Fruit fly (Drosophila melanogaster) whole organism, embryonic: Measurements from ENCODE around the gene CG17652.
A peak's percentile ranks its signal among the peaks of the same experiment; 100 is the strongest.

Experiments used
- CG10431 ChIP-seq: fragments of 200-800 bp; sonication (Bioruptor generic); optimal IDR thresholded peaks from 3 replicates; lab custom pipeline; 2018; ENCODE audit warnings: missing biosample characterization, mild to moderate bottlenecking, missing genetic modification characterization
- CG10959 ChIP-seq: fragments of 200-800 bp; sonication (Bioruptor generic); IDR thresholded peaks from 2 replicates; pipeline ENCODE4 v1.3.6; 2022; ENCODE audit warnings: missing biosample characterization, missing genetic modification characterization
- CG11085 ChIP-seq: fragments of 200-800 bp; sonication (Bioruptor generic); IDR thresholded peaks from 2 replicates; pipeline ENCODE4 v1.3.6; 2022; ENCODE audit warnings: missing biosample characterization, missing genetic modification characterization
- CG11247 ChIP-seq: fragments of 200-800 bp; sonication (Bioruptor generic); IDR thresholded peaks from 2 replicates; pipeline ENCODE4 v1.3.6; 2022; ENCODE audit warnings: missing biosample characterization, missing genetic modification characterization
- CG11696 ChIP-seq: fragments of 200-800 bp; sonication (Bioruptor generic); IDR thresholded peaks from 2 replicates; pipeline ENCODE4 v1.3.6; 2022; ENCODE audit warnings: missing biosample characterization, missing genetic modification characterization
- CG14860 ChIP-seq: fragments of 200-800 bp; sonication (Bioruptor generic); IDR thresholded peaks from 3 replicates; pipeline ENCODE4 v1.3.6; 2022; ENCODE audit warnings: missing biosample characterization, missing genetic modification characterization; ENCODE audit not compliant: partially characterized antibody
- CG14965 ChIP-seq: fragments of 200-800 bp; sonication (Bioruptor generic); optimal IDR thresholded peaks from 2 replicates; lab custom pipeline; 2016; ENCODE audit warnings: missing biosample characterization, missing genetic modification characterization, borderline replicate concordance
- CG16863 ChIP-seq: fragments of 200-800 bp; sonication (Bioruptor generic); optimal IDR thresholded peaks from 3 replicates; lab custom pipeline; 2016; ENCODE audit warnings: missing biosample characterization, missing genetic modification characterization
- CG17359 ChIP-seq: fragments of 200-800 bp; sonication (Bioruptor generic); optimal IDR thresholded peaks from 3 replicates; lab custom pipeline; 2018; ENCODE audit warnings: missing biosample characterization, mild to moderate bottlenecking, missing genetic modification characterization, moderate library complexity
- CG18599 ChIP-seq: fragments of 200-800 bp; sonication (Bioruptor generic); optimal IDR thresholded peaks from 3 replicates; lab custom pipeline; 2017; ENCODE audit warnings: missing biosample characterization, missing genetic modification characterization, mild to moderate bottlenecking, moderate library complexity, missing genetic modification reagents
- CG30020 ChIP-seq: fragments of 200-800 bp; optimal IDR thresholded peaks from 2 replicates; lab custom pipeline; 2019; ENCODE audit warnings: missing biosample characterization, mild to moderate bottlenecking, missing genetic modification characterization, moderate library complexity
- CG31224 ChIP-seq: fragments of 200-800 bp; sonication (Bioruptor generic); IDR thresholded peaks from 2 replicates; pipeline ENCODE4 v1.3.6; 2022; ENCODE audit warnings: missing biosample characterization, missing genetic modification characterization
- CG34376 ChIP-seq: fragments of 200-800 bp; sonication (Bioruptor generic); optimal IDR thresholded peaks from 2 replicates; lab custom pipeline; 2018; ENCODE audit warnings: missing biosample characterization, mild to moderate bottlenecking, missing genetic modification characterization
- CG8281 ChIP-seq: fragments of 200-800 bp; sonication (Bioruptor generic); optimal IDR thresholded peaks from 2 replicates; lab custom pipeline; 2018; ENCODE audit warnings: missing biosample characterization, mild to moderate bottlenecking, missing genetic modification characterization, moderate library complexity
- CG8944 ChIP-seq: fragments of 200-800 bp; sonication (Bioruptor generic); optimal IDR thresholded peaks from 3 replicates; lab custom pipeline; 2016; ENCODE audit warnings: missing biosample characterization, missing genetic modification characterization
- CG9609 ChIP-seq: fragments of 200-800 bp; sonication (Bioruptor generic); optimal IDR thresholded peaks from 3 replicates; lab custom pipeline; 2016; ENCODE audit warnings: missing biosample characterization, missing genetic modification characterization
- CG9727 ChIP-seq: fragments of 200-800 bp; sonication (Bioruptor generic); optimal IDR thresholded peaks from 3 replicates; lab custom pipeline; 2017; ENCODE audit warnings: missing biosample characterization, mild to moderate bottlenecking, missing genetic modification characterization
- CG9797 ChIP-seq: fragments of 200-800 bp; sonication (Bioruptor generic); optimal IDR thresholded peaks from 3 replicates; lab custom pipeline; 2018; ENCODE audit warnings: missing biosample characterization, mild to moderate bottlenecking, missing genetic modification characterization
- CG9932 ChIP-seq: fragments of 200-800 bp; sonication (Bioruptor generic); IDR thresholded peaks from 2 replicates; pipeline ENCODE4 v1.3.6; 2022; ENCODE audit warnings: missing biosample characterization, missing genetic modification characterization
- CHES-1-like ChIP-seq: fragments of 200-800 bp; sonication (Bioruptor generic); optimal IDR thresholded peaks from 2 replicates; lab custom pipeline; 2016; ENCODE audit warnings: missing biosample characterization, missing genetic modification characterization
- CkIIα-i1 ChIP-seq: fragments of 200-800 bp; sonication (Bioruptor generic); IDR thresholded peaks from 2 replicates; pipeline ENCODE4 v1.3.6; 2022; ENCODE audit warnings: missing biosample characterization, missing genetic modification characterization
- CrebB ChIP-seq: fragments of 200-800 bp; sonication (Bioruptor generic); optimal IDR thresholded peaks from 3 replicates; lab custom pipeline; 2018; ENCODE audit warnings: missing biosample characterization, mild to moderate bottlenecking, missing genetic modification characterization
- Dref ChIP-seq: fragments of 200-800 bp; sonication (Bioruptor generic); IDR thresholded peaks from 2 replicates; pipeline ENCODE4 v1.3.6; 2022; ENCODE audit warnings: missing biosample characterization, missing genetic modification characterization
- E2f1 ChIP-seq: fragments of 200-800 bp; sonication (Bioruptor generic); IDR thresholded peaks from 2 replicates; pipeline ENCODE4 v1.3.6; 2022; ENCODE audit warnings: missing biosample characterization, missing genetic modification characterization
- Hand ChIP-seq: fragments of 200-800 bp; sonication (Bioruptor generic); optimal IDR thresholded peaks from 2 replicates; lab custom pipeline; 2017; ENCODE audit warnings: mild to moderate bottlenecking, missing biosample characterization, missing genetic modification reagents, missing genetic modification characterization
- Hr39 ChIP-seq: fragments of >200 bp; optimal IDR thresholded peaks from 2 replicates; lab custom pipeline; 2017
- NC2α ChIP-seq: fragments of 200-800 bp; sonication (Bioruptor generic); optimal IDR thresholded peaks from 2 replicates; lab custom pipeline; 2016; ENCODE audit warnings: missing biosample characterization, missing genetic modification characterization
- NC2β ChIP-seq: fragments of 200-800 bp; sonication (Bioruptor generic); optimal IDR thresholded peaks from 2 replicates; lab custom pipeline; 2016; ENCODE audit warnings: missing biosample characterization, missing genetic modification characterization
- Sox102F ChIP-seq: fragments of 200-800 bp; sonication (Bioruptor generic); optimal IDR thresholded peaks from 2 replicates; lab custom pipeline; 2018; ENCODE audit warnings: missing biosample characterization, mild to moderate bottlenecking, missing genetic modification characterization, moderate library complexity
- Taf1 ChIP-seq: fragments of 200-800 bp; sonication (Bioruptor generic); IDR thresholded peaks from 2 replicates; pipeline ENCODE4 v1.3.6; 2022; ENCODE audit warnings: missing biosample characterization, missing genetic modification characterization
- YL-1 ChIP-seq: fragments of 200-800 bp; sonication (Bioruptor generic); optimal IDR thresholded peaks from 3 replicates; lab custom pipeline; 2017; ENCODE audit warnings: missing biosample characterization, mild to moderate bottlenecking, missing genetic modification characterization
- ara ChIP-seq: fragments of 200-800 bp; sonication (Bioruptor generic); IDR thresholded peaks from 2 replicates; pipeline ENCODE4 v1.3.6; 2022; ENCODE audit warnings: missing biosample characterization, missing genetic modification characterization
- bowl ChIP-seq: fragments of 200-800 bp; sonication (Bioruptor generic); IDR thresholded peaks from 2 replicates; pipeline ENCODE4 v1.3.6; 2022; ENCODE audit warnings: missing biosample characterization, missing genetic modification characterization
- dati ChIP-seq: fragments of 200-800 bp; sonication (Bioruptor generic); IDR thresholded peaks from 2 replicates; pipeline ENCODE4 v1.3.6; 2022; ENCODE audit warnings: missing biosample characterization, missing genetic modification characterization
- gro ChIP-seq: fragments of 200-800 bp; sonication (Bioruptor generic); optimal IDR thresholded peaks from 2 replicates; lab custom pipeline; 2016; ENCODE audit warnings: missing biosample characterization, missing genetic modification characterization
- insv ChIP-seq, 2 experiments: fragments of 200-800 bp; sonication (Bioruptor generic); optimal IDR thresholded peaks; 3 replicates each; lab custom pipeline; 2016 to 2018; ENCODE audit warnings: missing biosample characterization in 2 of 2, missing genetic modification characterization in 2 of 2
- jumu ChIP-seq: fragments of 200-800 bp; sonication (Bioruptor generic); optimal IDR thresholded peaks from 3 replicates; lab custom pipeline; 2016; ENCODE audit warnings: missing biosample characterization, missing genetic modification characterization
- lov ChIP-seq, 2 experiments: fragments of 200-800 bp in 1 of 2; fragments of >200 bp in 1 of 2; sonication (Bioruptor generic) in 1 of 2; IDR thresholded peaks in 1 of 2; optimal IDR thresholded peaks in 1 of 2; 2 replicates in 1 of 2; 3 replicates in 1 of 2; pipeline versions ENCODE4 v1.3.6 to Lab custom; 2017 to 2022; ENCODE audit warnings: missing biosample characterization in 1 of 2, missing genetic modification characterization in 1 of 2
- mld ChIP-seq: fragments of 200-800 bp; sonication (Bioruptor generic); IDR thresholded peaks from 3 replicates; pipeline ENCODE4 v1.3.6; 2022; ENCODE audit warnings: missing biosample characterization, missing genetic modification characterization; ENCODE audit not compliant: partially characterized antibody
- nerfin-2 ChIP-seq: fragments of 200-800 bp; sonication (Bioruptor generic); IDR thresholded peaks from 2 replicates; pipeline ENCODE4 v1.3.6; 2022; ENCODE audit warnings: missing biosample characterization, missing genetic modification characterization; ENCODE audit not compliant: partially characterized antibody
- p53 ChIP-seq: fragments of 200-800 bp; sonication (Bioruptor generic); optimal IDR thresholded peaks from 2 replicates; lab custom pipeline; 2016; ENCODE audit warnings: missing biosample characterization, missing genetic modification characterization
- pfk ChIP-seq: fragments of 200-800 bp; sonication (Bioruptor generic); optimal IDR thresholded peaks from 2 replicates; lab custom pipeline; 2018; ENCODE audit warnings: missing biosample characterization, mild to moderate bottlenecking, missing genetic modification characterization, moderate library complexity
- prd ChIP-seq, 3 experiments: fragments of >200 bp in 2 of 3; fragments of 200-800 bp in 1 of 3; sonication (Bioruptor generic) in 1 of 3; optimal IDR thresholded peaks in 2 of 3; IDR thresholded peaks in 1 of 3; 2 replicates in 2 of 3; 3 replicates in 1 of 3; pipeline versions ENCODE4 v1.3.6 to Lab custom; 2017 to 2022; ENCODE audit warnings: missing biosample characterization in 1 of 3, missing genetic modification characterization in 1 of 3
- run ChIP-seq: fragments of 200-800 bp; sonication (Bioruptor generic); optimal IDR thresholded peaks from 3 replicates; lab custom pipeline; 2018; ENCODE audit warnings: missing biosample characterization, mild to moderate bottlenecking, missing genetic modification characterization
- sens ChIP-seq: fragments of 200-800 bp; sonication (Bioruptor generic); peaks from one replicate; lab custom pipeline; 2016; ENCODE audit warnings: missing biosample characterization, missing genetic modification characterization
- slbo ChIP-seq: fragments of 200-800 bp; sonication (Bioruptor generic); IDR thresholded peaks from 2 replicates; pipeline ENCODE4 v1.3.6; 2022; ENCODE audit warnings: missing biosample characterization, missing genetic modification characterization
- slou ChIP-seq: fragments of 200-800 bp; sonication (Bioruptor generic); optimal IDR thresholded peaks from 3 replicates; lab custom pipeline; 2016; ENCODE audit warnings: missing biosample characterization, missing genetic modification characterization
- sqz ChIP-seq: fragments of 200-800 bp; sonication (Bioruptor generic); optimal IDR thresholded peaks from 3 replicates; lab custom pipeline; 2018; ENCODE audit warnings: missing biosample characterization, mild to moderate bottlenecking, missing genetic modification characterization
- stc ChIP-seq: fragments of 200-800 bp; sonication (Bioruptor generic); IDR thresholded peaks from 2 replicates; pipeline ENCODE4 v1.3.6; 2022; ENCODE audit warnings: missing biosample characterization, missing genetic modification characterization
- wdn ChIP-seq: fragments of 200-800 bp; sonication (Bioruptor generic); IDR thresholded peaks from 2 replicates; pipeline ENCODE4 v1.3.6; 2022; ENCODE audit warnings: missing biosample characterization, missing genetic modification characterization

Gene CG17652

dm6 chr2L:1737057-1737581, 5.0 kb upstream of the CG17652 start (continued):
- TF ChIP-seq pfk (GFP tag; lab: Kevin White, UChicago) = no peak
- peak; percentile 68 for TF ChIP-seq gro (GFP tag; lab: Kevin White, UChicago)
- TF ChIP-seq Hand = peak; percentile 14
- no peak for TF ChIP-seq prd (optimal IDR thresholded peaks at IDR 0.05; lab: Kevin White, UChicago)
- peak; percentile 94 for TF ChIP-seq prd (GFP tag; IDR thresholded peaks at IDR 0.05; lab: Robert Waterston, UW)
- TF ChIP-seq Sox102F (GFP tag; lab: Kevin White, UChicago) = peak; percentile 96
- TF ChIP-seq CG9932 (GFP tag; lab: Robert Waterston, UW) = peak; percentile 79
- TF ChIP-seq dati (GFP tag; lab: Robert Waterston, UW) = peak; percentile 69
- TF ChIP-seq nerfin-2 (GFP tag; lab: Robert Waterston, UW) = no peak
- 0 out of 3 replicates have a peak, but pooled peaks have one; percentile 25 for TF ChIP-seq CG14860 (GFP tag; lab: Robert Waterston, UW)
- TF ChIP-seq ara (GFP tag; lab: Robert Waterston, UW) = peak; percentile 87
- TF ChIP-seq CG10959 (GFP tag; lab: Robert Waterston, UW) = peak; percentile 55
- TF ChIP-seq sens (GFP tag; lab: Kevin White, UChicago) = peak; percentile 99
- peak; percentile 42 for TF ChIP-seq CG8281 (tag; lab: Kevin White, UChicago)
- peak; percentile 86 for TF ChIP-seq CG9609
- TF ChIP-seq CG17359 (tag; lab: Kevin White, UChicago) = peak; percentile 93
- peak; percentile 74 for TF ChIP-seq slou (GFP tag; lab: Kevin White, UChicago)
- TF ChIP-seq CG14965 = peak; percentile 20
- peak; percentile 30 for TF ChIP-seq p53 (GFP tag; lab: Kevin White, UChicago)
- TF ChIP-seq bowl (GFP tag; lab: Robert Waterston, UW) = no peak
- no peak for TF ChIP-seq CG11696 (GFP tag; lab: Robert Waterston, UW)
- TF ChIP-seq CHES-1-like = peak; percentile 87
- peak; percentile 80 for TF ChIP-seq CG11247 (GFP tag; lab: Robert Waterston, UW)
- peak; percentile 87 for TF ChIP-seq CG18599
- TF ChIP-seq wdn (GFP tag; lab: Robert Waterston, UW) = peak; percentile 72
- peak; percentile 82 for TF ChIP-seq CG31224
- TF ChIP-seq slbo (GFP tag; lab: Robert Waterston, UW) = peak; percentile 80
- peak; percentile 72 for TF ChIP-seq NC2β
- peak; percentile 63 for TF ChIP-seq CrebB
- peak; percentile 71 for TF ChIP-seq run (tag; lab: Kevin White, UChicago)
- TF ChIP-seq mld (GFP tag; lab: Robert Waterston, UW) = no peak
- no peak for TF ChIP-seq Hr39 (lab: Kevin White, UChicago)
- TF ChIP-seq CG30020 = peak; percentile 12
- peak; percentile 88 for TF ChIP-seq CG9727 (GFP tag; lab: Kevin White, UChicago)
- no peak for TF ChIP-seq CG10431 (GFP tag; lab: Kevin White, UChicago)
- peak; percentile 80 for TF ChIP-seq stc (GFP tag; lab: Robert Waterston, UW)
- TF ChIP-seq sqz (GFP tag; lab: Kevin White, UChicago) = no peak
- no peak for TF ChIP-seq lov (optimal IDR thresholded peaks at IDR 0.05; lab: Kevin White, UChicago)
- TF ChIP-seq lov (GFP tag; IDR thresholded peaks at IDR 0.05; lab: Robert Waterston, UW) = peak; percentile 78; the same call in 2 of the 3 replicates
- peak; percentile 61 for TF ChIP-seq NC2α (GFP tag; lab: Kevin White, UChicago)
- TF ChIP-seq CG9797 (GFP tag; lab: Kevin White, UChicago) = no peak
- TF ChIP-seq CG16863 (GFP tag; lab: Kevin White, UChicago) = peak; percentile 92
- TF ChIP-seq CG11085 (GFP tag; lab: Robert Waterston, UW) = peak; percentile 48; the same call in 1 of the 2 replicates
- TF ChIP-seq CG34376 (GFP tag; lab: Kevin White, UChicago) = peak; percentile 19
- TF ChIP-seq Taf1 (GFP tag; lab: Robert Waterston, UW) = peak; percentile 58; the same call in 1 of the 2 replicates
- peak; percentile 83 for TF ChIP-seq E2f1 (GFP tag; lab: Robert Waterston, UW)
- no peak for TF ChIP-seq Dref (GFP tag; lab: Robert Waterston, UW)
- no peak for TF ChIP-seq insv (GFP tag; optimal IDR thresholded peaks at IDR 0.05; lab: Kevin White, UChicago)
- TF ChIP-seq CG8944 (GFP tag; lab: Kevin White, UChicago) = peak; percentile 90
- peak; percentile 90 for TF ChIP-seq jumu (GFP tag; lab: Kevin White, UChicago)
- peak; percentile 13; the same call in 1 of the 2 replicates for TF ChIP-seq CkIIα-i1
- no peak for TF ChIP-seq YL-1 (GFP tag; lab: Kevin White, UChicago)
